Fruit fly (Drosophila melanogaster) whole organism, pupa: ENCODE measurements around the gene CG43349.

Source experiments
- CG12605 ChIP-seq: fragments of 200-800 bp; sonication (Bioruptor generic); IDR thresholded peaks from 2 replicates; pipeline ENCODE4 v1.3.6; 2022; ENCODE audit warnings: missing biosample characterization, missing genetic modification characterization
- CG13204 ChIP-seq: fragments of 200-800 bp; sonication (Bioruptor generic); optimal IDR thresholded peaks from 2 replicates; lab custom pipeline; 2018; ENCODE audit warnings: missing biosample characterization, mild to moderate bottlenecking, missing genetic modification characterization, moderate library complexity
- CG15710 ChIP-seq: fragments of 200-800 bp; sonication (Bioruptor generic); optimal IDR thresholded peaks from 2 replicates; lab custom pipeline; 2018; ENCODE audit warnings: missing biosample characterization, mild to moderate bottlenecking, missing genetic modification characterization, moderate library complexity
- CG32121 ChIP-seq: fragments of 200-800 bp; sonication (Bioruptor generic); IDR thresholded peaks from 2 replicates; pipeline ENCODE4 v1.3.6; 2022; ENCODE audit warnings: missing biosample characterization, missing genetic modification characterization
- CG34367 ChIP-seq: fragments of 200-800 bp; sonication (Bioruptor generic); optimal IDR thresholded peaks from 2 replicates; lab custom pipeline; 2018; ENCODE audit warnings: missing biosample characterization, mild to moderate bottlenecking, missing genetic modification characterization
- D1 ChIP-seq: fragments of 200-800 bp; sonication (Bioruptor generic); optimal IDR thresholded peaks from 2 replicates; lab custom pipeline; 2018; ENCODE audit warnings: missing biosample characterization, mild to moderate bottlenecking, missing genetic modification characterization, moderate library complexity
- EcR ChIP-seq: fragments of 200-800 bp; sonication (Bioruptor generic); optimal IDR thresholded peaks from 3 replicates; lab custom pipeline; 2019; ENCODE audit warnings: missing biosample characterization, missing genetic modification characterization, mild to moderate bottlenecking, moderate library complexity, missing genetic modification reagents
- gl ChIP-seq: fragments of 200-800 bp; sonication (Bioruptor generic); optimal IDR thresholded peaks from 2 replicates; lab custom pipeline; 2018; ENCODE audit warnings: missing biosample characterization, mild to moderate bottlenecking, missing genetic modification characterization
- rn ChIP-seq: fragments of 200-800 bp; sonication (Bioruptor generic); IDR thresholded peaks from 2 replicates; pipeline ENCODE4 v1.3.6; 2022; ENCODE audit warnings: missing biosample characterization, missing genetic modification characterization

DNA sequence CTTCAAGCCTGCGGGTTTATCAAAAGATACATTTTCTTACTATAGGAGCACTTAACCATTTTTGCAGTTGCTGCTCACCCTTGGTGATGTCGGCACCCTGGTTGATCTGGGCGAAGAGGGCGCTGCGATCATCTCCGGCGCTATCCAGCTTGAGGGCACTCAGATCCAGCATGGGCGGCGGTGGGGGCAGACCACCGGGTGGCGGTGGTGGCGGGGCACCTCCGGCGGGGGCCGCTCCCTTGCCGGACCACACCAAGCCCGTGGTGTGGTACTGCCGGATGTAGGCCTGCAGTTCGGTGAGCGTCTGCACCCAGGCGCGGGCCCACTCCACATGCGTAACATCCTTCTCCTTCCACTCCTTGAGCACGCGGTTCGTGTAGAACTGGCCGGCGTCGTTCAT, 47.3 kb upstream of the CG43349 start:
- TF ChIP-seq CG12605 (GFP tag; lab: Robert Waterston, UW) (no peak), rn (GFP tag; lab: Robert Waterston, UW) (no peak), gl (tag; lab: Kevin White, UChicago) (no peak), CG32121 (GFP tag; lab: Robert Waterston, UW) (no peak), CG15710 (tag; lab: Kevin White, UChicago) (no peak), EcR (GFP tag; lab: Kevin White, UChicago) (no peak), CG13204 (GFP tag; lab: Kevin White, UChicago) (no peak), D1 (tag; lab: Kevin White, UChicago) (no peak), CG34367 (tag; lab: Kevin White, UChicago) (no peak)
